Worm (Caenorhabditis elegans) whole organism, young adult: ENCODE data around the gene arf-1.

Experiments
- C17E4.6 ChIP-seq: fragments of 200-800 bp; sonication (Bioruptor generic); IDR thresholded peaks from 2 replicates; pipeline ENCODE4 v1.3.6; 2022; ENCODE audit warnings: missing genetic modification reagents, missing genetic modification characterization, missing compliant biosample characterization
- D2030.7 ChIP-seq: fragments of 200-800 bp; sonication (Bioruptor generic); IDR thresholded peaks from 2 replicates; pipeline ENCODE4 v1.3.6; 2022; ENCODE audit warnings: missing genetic modification reagents, missing genetic modification characterization, missing compliant biosample characterization
- F10E7.11 ChIP-seq: sonication (generic microtip); optimal IDR thresholded peaks from 2 replicates; lab custom pipeline; 2017; ENCODE audit warnings: mild to moderate bottlenecking, missing genetic modification characterization, moderate library complexity, missing compliant biosample characterization
- F57C9.4 ChIP-seq: sonication (generic microtip); optimal IDR thresholded peaks from 2 replicates; lab custom pipeline; 2017; ENCODE audit warnings: mild to moderate bottlenecking, missing genetic modification characterization, missing compliant biosample characterization
- K11D2.4 ChIP-seq: fragments of 200-800 bp; sonication (Bioruptor generic); IDR thresholded peaks from 2 replicates; pipeline ENCODE4 v1.3.6; 2022; ENCODE audit warnings: missing genetic modification reagents, missing genetic modification characterization, missing compliant biosample characterization
- K12H6.12 ChIP-seq: fragments of 200-800 bp; sonication (Bioruptor generic); optimal IDR thresholded peaks from 2 replicates; lab custom pipeline; 2018; ENCODE audit warnings: mild to moderate bottlenecking, missing genetic modification characterization, missing compliant biosample characterization
- Y53G8AR.9 ChIP-seq: fragments of 200-800 bp; sonication (Bioruptor generic); conservative IDR thresholded peaks from 2 replicates; pipeline ENCODE4 v1.3.6; 2022; ENCODE audit warnings: missing genetic modification reagents, missing genetic modification characterization, missing compliant biosample characterization
- Y56A3A.18 ChIP-seq: fragments of 200-800 bp; sonication (Bioruptor generic); IDR thresholded peaks from 2 replicates; pipeline ENCODE4 v1.3.6; 2022; ENCODE audit warnings: missing genetic modification reagents, missing genetic modification characterization, missing compliant biosample characterization
- Y67H2A.10 ChIP-seq: fragments of 200-800 bp; sonication (Bioruptor generic); conservative IDR thresholded peaks from 2 replicates; pipeline ENCODE4 v1.3.6; 2022; ENCODE audit warnings: missing genetic modification reagents, missing genetic modification characterization, missing compliant biosample characterization
- akir-1 ChIP-seq: fragments of 200-800 bp; sonication (Bioruptor generic); optimal IDR thresholded peaks from 2 replicates; lab custom pipeline; 2018; ENCODE audit warnings: mild to moderate bottlenecking, missing genetic modification characterization, moderate library complexity, missing compliant biosample characterization
- ama-1 ChIP-seq, 3 experiments: fragments of 150-350 bp in 1 of 3; sonication (generic microtip) in 2 of 3; optimal IDR thresholded peaks; 2 replicates each; lab custom pipeline; 2014 to 2018; ENCODE audit warnings: missing biosample characterization in 2 of 3, missing genetic modification characterization in 2 of 3, missing genetic modification reagents in 2 of 3
- aptf-2 ChIP-seq: fragments of 200-800 bp; sonication (Bioruptor generic); conservative IDR thresholded peaks from 2 replicates; pipeline ENCODE4 v1.3.6; 2022; ENCODE audit warnings: missing genetic modification reagents, missing genetic modification characterization, missing compliant biosample characterization
- aptf-3 ChIP-seq: fragments of 200-800 bp; sonication (Bioruptor generic); IDR thresholded peaks from 2 replicates; pipeline ENCODE4 v1.3.6; 2022; ENCODE audit warnings: missing genetic modification characterization, missing compliant biosample characterization
- athp-1 ChIP-seq: sonication (generic microtip); optimal IDR thresholded peaks from 2 replicates; lab custom pipeline; 2017; ENCODE audit warnings: mild to moderate bottlenecking, missing genetic modification characterization, missing compliant biosample characterization
- ccch-3 ChIP-seq: fragments of 200-800 bp; sonication (Bioruptor generic); optimal IDR thresholded peaks from 2 replicates; lab custom pipeline; 2018; ENCODE audit warnings: mild to moderate bottlenecking, missing genetic modification characterization, missing compliant biosample characterization
- cebp-2 ChIP-seq: fragments of 200-800 bp; sonication (Bioruptor generic); IDR thresholded peaks from 2 replicates; pipeline ENCODE4 v1.3.6; 2022; ENCODE audit warnings: missing genetic modification characterization, missing compliant biosample characterization
- ceh-27 ChIP-seq: fragments of 200-800 bp; sonication (Bioruptor generic); optimal IDR thresholded peaks from 2 replicates; lab custom pipeline; 2018; ENCODE audit warnings: mild to moderate bottlenecking, missing genetic modification characterization, moderate library complexity, missing compliant biosample characterization
- ceh-58 ChIP-seq: fragments of 200-800 bp; sonication (Bioruptor generic); IDR thresholded peaks from 2 replicates; pipeline ENCODE4 v1.3.6; 2022; ENCODE audit warnings: missing genetic modification characterization, missing compliant biosample characterization
- dpff-1 ChIP-seq: sonication (generic microtip); optimal IDR thresholded peaks from 2 replicates; lab custom pipeline; 2017; ENCODE audit warnings: mild to moderate bottlenecking, missing genetic modification characterization, missing compliant biosample characterization
- egl-18 ChIP-seq: fragments of 200-800 bp; sonication (Bioruptor generic); IDR thresholded peaks from 2 replicates; pipeline ENCODE4 v1.3.6; 2022; ENCODE audit warnings: missing genetic modification reagents, missing genetic modification characterization, missing compliant biosample characterization
- egrh-3 ChIP-seq: fragments of 200-800 bp; sonication (Bioruptor generic); IDR thresholded peaks from 2 replicates; pipeline ENCODE4 v1.3.6; 2022; ENCODE audit warnings: missing genetic modification reagents, missing genetic modification characterization, missing compliant biosample characterization
- ekl-4 ChIP-seq: fragments of 200-800 bp; sonication (Bioruptor generic); IDR thresholded peaks from 2 replicates; pipeline ENCODE4 v1.3.6; 2022; ENCODE audit warnings: missing genetic modification reagents, missing genetic modification characterization, missing compliant biosample characterization
- fkh-3 ChIP-seq: sonication (generic microtip); optimal IDR thresholded peaks from 2 replicates; lab custom pipeline; 2016; ENCODE audit warnings: mild to moderate bottlenecking, missing genetic modification characterization, missing compliant biosample characterization
- hlh-12 ChIP-seq: sonication (generic microtip); optimal IDR thresholded peaks from 2 replicates; lab custom pipeline; 2016; ENCODE audit warnings: missing genetic modification characterization, missing compliant biosample characterization
- hmg-1.2 ChIP-seq: fragments of 200-800 bp; sonication (Bioruptor generic); IDR thresholded peaks from 2 replicates; pipeline ENCODE4 v1.3.6; 2022; ENCODE audit warnings: missing genetic modification reagents, missing genetic modification characterization, missing compliant biosample characterization
- let-526 ChIP-seq: fragments of 200-800 bp; sonication (Bioruptor generic); IDR thresholded peaks from 2 replicates; pipeline ENCODE4 v1.3.6; 2022; ENCODE audit warnings: missing genetic modification reagents, missing genetic modification characterization, missing compliant biosample characterization
- lin-26 ChIP-seq: fragments of 200-800 bp; sonication (Bioruptor generic); IDR thresholded peaks from 2 replicates; pipeline ENCODE4 v1.3.6; 2022; ENCODE audit warnings: missing genetic modification reagents, missing genetic modification characterization, missing compliant biosample characterization
- lin-35 ChIP-seq, 3 experiments: fragments of 150-350 bp in 2 of 3; sonication (generic microtip) in 1 of 3; optimal IDR thresholded peaks; 2 replicates each; lab custom pipeline; 2014 to 2018; ENCODE audit warnings: missing biosample characterization in 3 of 3, missing genetic modification characterization in 3 of 3, missing genetic modification reagents in 3 of 3
- lin-40 ChIP-seq: sonication (generic microtip); optimal IDR thresholded peaks from 2 replicates; lab custom pipeline; 2016; ENCODE audit warnings: missing genetic modification characterization, mild to moderate bottlenecking, missing compliant biosample characterization, missing genotype, missing genetic modification reagents
- lin-54 ChIP-seq: fragments of 200-800 bp; sonication (Bioruptor generic); optimal IDR thresholded peaks from 2 replicates; lab custom pipeline; 2018; ENCODE audit warnings: mild to moderate bottlenecking, missing genetic modification characterization, missing compliant biosample characterization
- lir-1 ChIP-seq: fragments of 200-800 bp; sonication (Bioruptor generic); conservative IDR thresholded peaks from 2 replicates; pipeline ENCODE4 v1.3.6; 2022; ENCODE audit warnings: missing genetic modification reagents, missing genetic modification characterization, missing compliant biosample characterization
- lsl-1 ChIP-seq: fragments of 200-800 bp; sonication (Bioruptor generic); optimal IDR thresholded peaks from 2 replicates; lab custom pipeline; 2018; ENCODE audit warnings: mild to moderate bottlenecking, missing genetic modification characterization, moderate library complexity, missing compliant biosample characterization
- lsy-27 ChIP-seq: sonication (generic microtip); optimal IDR thresholded peaks from 2 replicates; lab custom pipeline; 2017; ENCODE audit warnings: missing genetic modification characterization, mild to moderate bottlenecking, missing compliant biosample characterization, antibody characterized with exemption, missing genotype, borderline replicate concordance; ENCODE audit not compliant: insufficient read depth
- madf-8 ChIP-seq: fragments of 200-800 bp; sonication (Bioruptor generic); conservative IDR thresholded peaks from 2 replicates; pipeline ENCODE4 v1.3.6; 2022; ENCODE audit warnings: missing genetic modification reagents, missing genetic modification characterization, missing compliant biosample characterization
- nhr-120 ChIP-seq: fragments of 200-800 bp; sonication (Bioruptor generic); IDR thresholded peaks from 2 replicates; pipeline ENCODE4 v1.3.6; 2022; ENCODE audit warnings: missing genetic modification characterization, missing compliant biosample characterization
- nhr-179 ChIP-seq: sonication (generic microtip); optimal IDR thresholded peaks from 2 replicates; lab custom pipeline; 2016; ENCODE audit warnings: mild to moderate bottlenecking, missing genetic modification characterization, missing compliant biosample characterization
- nhr-80 ChIP-seq: sonication (generic microtip); optimal IDR thresholded peaks from 2 replicates; lab custom pipeline; 2016; ENCODE audit warnings: missing genetic modification characterization, missing compliant biosample characterization
- nhr-90 ChIP-seq: sonication (generic microtip); optimal IDR thresholded peaks from 2 replicates; lab custom pipeline; 2016; ENCODE audit warnings: missing genotype, mild to moderate bottlenecking, missing genetic modification characterization, missing compliant biosample characterization
- rcor-1 ChIP-seq: fragments of 200-800 bp; sonication (Bioruptor generic); IDR thresholded peaks from 2 replicates; pipeline ENCODE4 v1.3.6; 2022; ENCODE audit warnings: missing genetic modification reagents, missing genetic modification characterization, missing compliant biosample characterization
- repo-1 ChIP-seq: sonication (generic microtip); optimal IDR thresholded peaks from 2 replicates; lab custom pipeline; 2017; ENCODE audit warnings: mild to moderate bottlenecking, missing genetic modification characterization, missing compliant biosample characterization
- rpc-1 ChIP-seq, 2 experiments: fragments of 150-350 bp in 1 of 2; sonication (generic microtip) in 1 of 2; optimal IDR thresholded peaks; 2 replicates each; lab custom pipeline; 2014 to 2018; ENCODE audit warnings: missing biosample characterization in 1 of 2, missing genetic modification characterization in 1 of 2, missing genetic modification reagents in 1 of 2, missing genotype in 1 of 2
- sdz-38 ChIP-seq: sonication (generic microtip); optimal IDR thresholded peaks from 2 replicates; lab custom pipeline; 2016; ENCODE audit warnings: missing genotype, missing genetic modification characterization, missing compliant biosample characterization
- snpc-4 ChIP-seq, 5 experiments: fragments of 150-350 bp in 1 of 5; sonication (generic microtip) in 4 of 5; optimal IDR thresholded peaks; 2 replicates each; lab custom pipeline; 2014 to 2018; ENCODE audit warnings: missing genetic modification characterization in 5 of 5, missing biosample characterization in 3 of 5, antibody characterized with exemption in 2 of 5, mild to moderate bottlenecking in 2 of 5, missing compliant biosample characterization in 2 of 5, missing genotype in 2 of 5, moderate library complexity in 2 of 5, missing genetic modification reagents in 1 of 5
- somi-1 ChIP-seq: fragments of 200-800 bp; sonication (Bioruptor generic); optimal IDR thresholded peaks from 2 replicates; lab custom pipeline; 2018; ENCODE audit warnings: mild to moderate bottlenecking, missing genetic modification characterization, missing compliant biosample characterization
- xnd-1 ChIP-seq: sonication (generic microtip); optimal IDR thresholded peaks from 2 replicates; lab custom pipeline; 2016; ENCODE audit warnings: missing genotype, missing genetic modification reagents, missing genetic modification characterization, missing compliant biosample characterization
- zfh-2 ChIP-seq: fragments of 200-800 bp; sonication (Bioruptor generic); conservative IDR thresholded peaks from 2 replicates; pipeline ENCODE4 v1.3.6; 2022; ENCODE audit warnings: missing genetic modification reagents, missing genetic modification characterization, missing compliant biosample characterization
- ztf-25 ChIP-seq: fragments of 200-800 bp; sonication (Bioruptor generic); IDR thresholded peaks from 2 replicates; pipeline ENCODE4 v1.3.6; 2022; ENCODE audit warnings: missing genetic modification reagents, missing genetic modification characterization, missing compliant biosample characterization

The arf-1 gene

ce11 chrIII:5706077-5706627, 8.5 kb upstream of the arf-1 start, which contains the start of gene rpl-23 (continued):
- peak; percentile 57 for TF ChIP-seq snpc-4 (GFP tag; optimal IDR thresholded peaks at IDR 0.05; lab: Kevin White, UChicago)
- peak; percentile 32 to 85 (median 59) for TF ChIP-seq snpc-4 (tag; optimal IDR thresholded peaks at IDR 0.05; lab: Kevin White, UChicago)
- peak; percentile 77 for TF ChIP-seq D2030.7
- no peak for TF ChIP-seq nhr-120 (GFP tag; lab: Robert Waterston, UW)
- TF ChIP-seq ekl-4 (GFP tag; lab: Robert Waterston, UW), result peak; percentile 67; the same call in 1 of the 2 replicates
- no peak for TF ChIP-seq Y67H2A.10 (GFP tag; lab: Robert Waterston, UW)
- peak; percentile 62 for TF ChIP-seq lsl-1
- no peak for TF ChIP-seq repo-1 (tag; lab: Kevin White, UChicago)
- no peak for TF ChIP-seq rpc-1 (optimal IDR thresholded peaks at IDR 0.05; lab: Kevin White, UChicago)
- TF ChIP-seq rpc-1 (tag; optimal IDR thresholded peaks at IDR 0.05; lab: Kevin White, UChicago), result no peak
- TF ChIP-seq zfh-2 (GFP tag; lab: Robert Waterston, UW), result no peak
- TF ChIP-seq hmg-1.2 (GFP tag; lab: Robert Waterston, UW), result peak; percentile 87
- peak; percentile 53 for TF ChIP-seq lsy-27
- TF ChIP-seq akir-1 (GFP tag; lab: Kevin White, UChicago), result no peak
- TF ChIP-seq nhr-179 (tag; lab: Kevin White, UChicago), result no peak
- peak; percentile 5 for TF ChIP-seq nhr-80 (tag; lab: Kevin White, UChicago)
- 0 out of 2 replicates have a peak, but pooled peaks have one; percentile 48 for TF ChIP-seq aptf-2
- TF ChIP-seq ceh-58, result no peak
- TF ChIP-seq somi-1 (GFP tag; lab: Kevin White, UChicago), result no peak
- no peak for TF ChIP-seq lin-26 (GFP tag; lab: Robert Waterston, UW)
- TF ChIP-seq lin-40 (tag; lab: Kevin White, UChicago), result peak; percentile 71
- no peak for TF ChIP-seq C17E4.6
- no peak for TF ChIP-seq hlh-12 (tag; lab: Kevin White, UChicago)
- no peak for TF ChIP-seq ccch-3 (GFP tag; lab: Kevin White, UChicago)
- TF ChIP-seq fkh-3, result no peak
- TF ChIP-seq xnd-1 (tag; lab: Kevin White, UChicago), result peak; percentile 10
- TF ChIP-seq K12H6.12 (tag; lab: Kevin White, UChicago), result peak; percentile 59
- TF ChIP-seq ama-1 (optimal IDR thresholded peaks at IDR 0.05; lab: Kevin White, UChicago), result no peak
- TF ChIP-seq ama-1 (GFP tag; optimal IDR thresholded peaks at IDR 0.05; lab: Kevin White, UChicago), result peak in 1 of 2 experiments; percentile 19
- TF ChIP-seq madf-8, result peak; percentile 41
- no peak for TF ChIP-seq cebp-2 (GFP tag; lab: Robert Waterston, UW)
- TF ChIP-seq F57C9.4 (tag; lab: Kevin White, UChicago), result no peak
- TF ChIP-seq lin-35 (GFP tag; optimal IDR thresholded peaks at IDR 0.05; lab: Kevin White, UChicago), result peak in 1 of 3 experiments; percentile 85
- no peak for TF ChIP-seq let-526 (GFP tag; lab: Robert Waterston, UW)
- TF ChIP-seq lir-1 (GFP tag; lab: Robert Waterston, UW), result 0 out of 2 replicates have a peak, but pooled peaks have one; percentile 16
- TF ChIP-seq dpff-1, result no peak
- TF ChIP-seq Y53G8AR.9 (GFP tag; lab: Robert Waterston, UW), result peak; percentile 85
- TF ChIP-seq athp-1, result peak; percentile 81
- peak; percentile 77 for TF ChIP-seq ceh-27 (GFP tag; lab: Kevin White, UChicago)
- no peak for TF ChIP-seq ztf-25
- TF ChIP-seq lin-54 (GFP tag; lab: Kevin White, UChicago), result peak; percentile 74
- TF ChIP-seq Y56A3A.18 (GFP tag; lab: Robert Waterston, UW), result no peak
- TF ChIP-seq nhr-90, result no peak
- TF ChIP-seq sdz-38 (tag; lab: Kevin White, UChicago), result no peak
- no peak for TF ChIP-seq F10E7.11 (tag; lab: Kevin White, UChicago)
- TF ChIP-seq rcor-1 (GFP tag; lab: Robert Waterston, UW), result peak; percentile 69
- TF ChIP-seq egl-18 (GFP tag; lab: Robert Waterston, UW), result no peak
- TF ChIP-seq aptf-3, result no peak
- no peak for TF ChIP-seq egrh-3 (GFP tag; lab: Robert Waterston, UW)
- TF ChIP-seq K11D2.4, result peak; percentile 35; the same call in 1 of the 2 replicates
